Worm (Caenorhabditis elegans): ENCODE results near the gene pde-4.
A peak's percentile ranks its signal among the peaks of the same experiment; 100 is the strongest.

DNA sequence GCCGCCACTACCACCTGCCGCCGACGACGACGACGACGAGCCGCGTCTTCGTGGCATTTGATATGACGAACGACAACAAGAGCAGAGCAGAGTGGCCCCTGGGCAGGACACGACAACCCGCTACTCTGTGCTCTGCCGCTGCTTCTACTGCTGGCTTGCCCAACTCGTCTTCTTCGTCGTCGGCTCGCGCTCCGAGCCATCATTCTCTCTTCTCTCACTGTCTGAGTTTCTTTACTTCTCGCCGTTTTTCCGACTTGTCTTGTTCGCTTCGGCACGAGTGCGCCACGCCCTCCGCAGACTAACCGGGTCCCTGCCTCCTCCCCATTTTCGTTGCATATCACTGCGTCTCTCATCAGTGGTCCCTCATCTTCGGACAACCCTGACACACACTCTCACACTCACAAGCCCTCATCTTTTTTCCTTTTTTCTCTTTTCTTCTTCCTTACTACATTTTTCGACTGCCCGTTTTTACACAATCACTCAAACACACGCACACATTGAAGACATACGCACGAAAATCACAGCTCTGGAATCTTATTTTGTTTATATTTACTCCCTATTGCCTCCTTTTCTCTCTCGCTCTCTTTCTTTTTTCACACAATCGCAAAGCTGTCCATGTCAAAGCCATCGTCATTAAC lies 8.9 kb downstream of the pde-4 start:
- TF ChIP-seq F13H6.1 (tag; optimal IDR thresholded peaks at IDR 0.05) (peak; percentile 61), dve-1 (tag; optimal IDR thresholded peaks at IDR 0.05) (no peak), nhr-11 (tag; optimal IDR thresholded peaks at IDR 0.05) (no peak), pag-3 (tag; optimal IDR thresholded peaks at IDR 0.05; ENCODE audit: borderline replicate concordance) (no peak), gmeb-2 (tag; optimal IDR thresholded peaks at IDR 0.05) (no peak), ahr-1 (tag; optimal IDR thresholded peaks at IDR 0.05) (no peak), ceh-45 (GFP tag; IDR thresholded peaks at IDR 0.05) (no peak), C08G9.2 (tag; optimal IDR thresholded peaks at IDR 0.05) (no peak), pqm-1 (tag; optimal IDR thresholded peaks at IDR 0.05) (peak; percentile 2)

Data from whole organism, late embryonic.